Worm (Caenorhabditis elegans): ENCODE results near the gene str-159.

DNA sequence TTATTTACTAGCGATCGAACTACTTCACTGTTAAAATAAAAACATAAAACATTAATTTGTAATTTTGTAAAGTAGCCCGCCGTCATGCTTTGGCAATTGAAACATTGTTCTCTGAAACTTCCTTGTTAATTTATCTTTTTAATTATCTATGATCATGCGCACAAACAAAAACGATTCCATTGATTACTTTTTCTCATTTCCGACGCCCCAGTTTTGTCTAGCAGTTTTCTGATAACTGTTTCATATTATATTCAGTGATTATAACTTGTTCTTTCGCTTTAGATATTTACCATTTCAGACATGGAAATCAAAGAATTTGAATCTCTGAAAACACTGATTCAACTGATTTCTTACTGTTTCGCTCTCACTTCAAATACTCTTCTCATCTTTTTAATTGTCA is 32.0 kb upstream of the str-159 start, which contains the start of gene str-170:
- no peak for TF ChIP-seq egl-27 (tag; optimal IDR thresholded peaks at IDR 0.05)
- TF ChIP-seq aly-2 (tag; optimal IDR thresholded peaks at IDR 0.05): no peak
- TF ChIP-seq fkh-10 (GFP tag; optimal IDR thresholded peaks at IDR 0.05): no peak
- TF ChIP-seq mxl-2 (GFP tag; conservative IDR thresholded peaks at IDR 0.05): no peak
- TF ChIP-seq nhr-76 (tag; optimal IDR thresholded peaks at IDR 0.05): no peak
- no peak for TF ChIP-seq D1046.2 (GFP tag; IDR thresholded peaks at IDR 0.05)
